Fruit fly (Drosophila melanogaster): Measurements from ENCODE around the gene Acsf2.

- TF ChIP-seq CG6654 (GFP tag; optimal IDR thresholded peaks at IDR 0.05) = no peak
- no peak for TF ChIP-seq crp (GFP tag; optimal IDR thresholded peaks at IDR 0.05)
- TF ChIP-seq CG15269 (tag; optimal IDR thresholded peaks at IDR 0.05) = no peak
- no peak for TF ChIP-seq CG12391 (tag; optimal IDR thresholded peaks at IDR 0.05)
- TF ChIP-seq bigmax (GFP tag; optimal IDR thresholded peaks at IDR 0.05) = no peak
- no peak for TF ChIP-seq CG4820 (GFP tag; optimal IDR thresholded peaks at IDR 0.05)
- no peak for TF ChIP-seq Atf-2 (GFP tag; optimal IDR thresholded peaks at IDR 0.05)
Observed at dm6 chr2L:5338024-5338720, 3.9 kb downstream of the Acsf2 start, which contains the start of gene fusl.

Data from whole organism, embryonic.